Worm (Caenorhabditis elegans) whole organism, mixed stage, embryonic: ENCODE measurements around the gene ears-2.

Source experiments
- M03D4.4 ChIP-seq: sonication (generic microtip); optimal IDR thresholded peaks from 2 replicates; lab custom pipeline; 2017; ENCODE audit warnings: mild to moderate bottlenecking, missing genetic modification characterization, missing compliant biosample characterization
- bed-3 ChIP-seq: fragments of 200-800 bp; sonication (Bioruptor generic); optimal IDR thresholded peaks from 3 replicates; lab custom pipeline; 2018; ENCODE audit warnings: mild to moderate bottlenecking, missing genetic modification characterization, moderate library complexity, missing compliant biosample characterization
- blmp-1 ChIP-seq: fragments of 150-350 bp; optimal IDR thresholded peaks from 2 replicates; lab custom pipeline; 2014; ENCODE audit warnings: missing biosample characterization, missing genetic modification characterization
- ceh-39 ChIP-seq: fragments of 150-350 bp; optimal IDR thresholded peaks from 2 replicates; lab custom pipeline; 2014; ENCODE audit warnings: missing biosample characterization, missing genetic modification characterization
- ceh-43 ChIP-seq: fragments of 200-800 bp; sonication (Bioruptor generic); optimal IDR thresholded peaks from 2 replicates; lab custom pipeline; 2018; ENCODE audit warnings: mild to moderate bottlenecking, missing genetic modification characterization, moderate library complexity, missing compliant biosample characterization
- ceh-83 ChIP-seq: fragments of 200-800 bp; sonication (Bioruptor generic); optimal IDR thresholded peaks from 2 replicates; lab custom pipeline; 2018; ENCODE audit warnings: mild to moderate bottlenecking, missing genetic modification characterization, missing compliant biosample characterization
- ces-1 ChIP-seq: fragments of 150-350 bp; optimal IDR thresholded peaks from 2 replicates; lab custom pipeline; 2014; ENCODE audit warnings: missing biosample characterization, missing genetic modification reagents, missing genetic modification characterization
- drap-1 ChIP-seq: fragments of 200-800 bp; sonication (Bioruptor generic); optimal IDR thresholded peaks from 3 replicates; lab custom pipeline; 2018; ENCODE audit warnings: mild to moderate bottlenecking, missing genetic modification characterization, missing compliant biosample characterization
- elt-1 ChIP-seq: sonication (generic microtip); optimal IDR thresholded peaks from 2 replicates; lab custom pipeline; 2017; ENCODE audit warnings: missing genetic modification characterization, mild to moderate bottlenecking, missing compliant biosample characterization, antibody characterized with exemption, moderate library complexity, borderline replicate concordance; ENCODE audit not compliant: insufficient read depth
- flh-1 ChIP-seq: fragments of 200-800 bp; sonication (Bioruptor generic); optimal IDR thresholded peaks from 2 replicates; lab custom pipeline; 2018; ENCODE audit warnings: mild to moderate bottlenecking, missing genetic modification characterization, moderate library complexity, missing compliant biosample characterization
- ham-2 ChIP-seq: fragments of 200-800 bp; sonication (Bioruptor generic); optimal IDR thresholded peaks from 2 replicates; lab custom pipeline; 2018; ENCODE audit warnings: mild to moderate bottlenecking, missing genetic modification characterization, missing compliant biosample characterization
- lin-32 ChIP-seq: fragments of 200-800 bp; sonication (Bioruptor generic); optimal IDR thresholded peaks from 2 replicates; lab custom pipeline; 2018; ENCODE audit warnings: mild to moderate bottlenecking, missing genetic modification characterization, missing compliant biosample characterization
- lsy-2 ChIP-seq: fragments of 150-350 bp; optimal IDR thresholded peaks from 2 replicates; lab custom pipeline; 2014; ENCODE audit warnings: missing biosample characterization, missing genetic modification characterization
- mab-5 ChIP-seq: fragments of 150-350 bp; optimal IDR thresholded peaks from 2 replicates; lab custom pipeline; 2014; ENCODE audit warnings: missing biosample characterization, missing genetic modification characterization
- mep-1 ChIP-seq: fragments of 150-350 bp; optimal IDR thresholded peaks from 2 replicates; lab custom pipeline; 2017; ENCODE audit warnings: missing biosample characterization, missing genetic modification reagents, missing genetic modification characterization, inconsistent platforms
- mls-2 ChIP-seq: sonication (generic microtip); optimal IDR thresholded peaks from 2 replicates; lab custom pipeline; 2016; ENCODE audit warnings: mild to moderate bottlenecking, missing genetic modification characterization, moderate library complexity, missing compliant biosample characterization
- nhr-12 ChIP-seq: fragments of 150-350 bp; optimal IDR thresholded peaks from 2 replicates; lab custom pipeline; 2014; ENCODE audit warnings: missing biosample characterization, missing genetic modification characterization
- nhr-2 ChIP-seq: fragments of 150-350 bp; optimal IDR thresholded peaks from 2 replicates; lab custom pipeline; 2014; ENCODE audit warnings: missing biosample characterization, missing genetic modification characterization
- nhr-28 ChIP-seq: fragments of 150-350 bp; optimal IDR thresholded peaks from 2 replicates; lab custom pipeline; 2014; ENCODE audit warnings: missing biosample characterization, missing genetic modification characterization
- nhr-76 ChIP-seq: sonication (generic microtip); optimal IDR thresholded peaks from 2 replicates; lab custom pipeline; 2017; ENCODE audit warnings: missing biosample characterization, missing genetic modification characterization
- pha-4 ChIP-seq: fragments of 150-350 bp; optimal IDR thresholded peaks from 2 replicates; lab custom pipeline; 2018; ENCODE audit warnings: missing biosample characterization, missing genetic modification reagents, missing genetic modification characterization
- tbx-8 ChIP-seq: fragments of 200-800 bp; sonication (Bioruptor generic); optimal IDR thresholded peaks from 2 replicates; lab custom pipeline; 2018; ENCODE audit warnings: mild to moderate bottlenecking, missing genetic modification characterization, moderate library complexity, missing compliant biosample characterization
- unc-120 ChIP-seq: sonication (generic microtip); optimal IDR thresholded peaks from 2 replicates; lab custom pipeline; 2017; ENCODE audit warnings: missing genetic modification characterization, missing compliant biosample characterization; ENCODE audit not compliant: poor library complexity, severe bottlenecking
- unc-39 ChIP-seq: fragments of 150-350 bp; optimal IDR thresholded peaks from 2 replicates; lab custom pipeline; 2014; ENCODE audit warnings: missing biosample characterization, missing genetic modification characterization
- unc-62 ChIP-seq: fragments of 150-350 bp; optimal IDR thresholded peaks from 2 replicates; lab custom pipeline; 2014; ENCODE audit warnings: missing biosample characterization, missing genetic modification reagents, missing genetic modification characterization
- zip-8 ChIP-seq: fragments of 150-350 bp; optimal IDR thresholded peaks from 2 replicates; lab custom pipeline; 2014; ENCODE audit warnings: missing biosample characterization, missing genetic modification characterization
- ztf-11 ChIP-seq: fragments of 150-350 bp; optimal IDR thresholded peaks from 2 replicates; lab custom pipeline; 2014; ENCODE audit warnings: missing biosample characterization, missing genetic modification characterization

The ears-2 gene

DNA sequence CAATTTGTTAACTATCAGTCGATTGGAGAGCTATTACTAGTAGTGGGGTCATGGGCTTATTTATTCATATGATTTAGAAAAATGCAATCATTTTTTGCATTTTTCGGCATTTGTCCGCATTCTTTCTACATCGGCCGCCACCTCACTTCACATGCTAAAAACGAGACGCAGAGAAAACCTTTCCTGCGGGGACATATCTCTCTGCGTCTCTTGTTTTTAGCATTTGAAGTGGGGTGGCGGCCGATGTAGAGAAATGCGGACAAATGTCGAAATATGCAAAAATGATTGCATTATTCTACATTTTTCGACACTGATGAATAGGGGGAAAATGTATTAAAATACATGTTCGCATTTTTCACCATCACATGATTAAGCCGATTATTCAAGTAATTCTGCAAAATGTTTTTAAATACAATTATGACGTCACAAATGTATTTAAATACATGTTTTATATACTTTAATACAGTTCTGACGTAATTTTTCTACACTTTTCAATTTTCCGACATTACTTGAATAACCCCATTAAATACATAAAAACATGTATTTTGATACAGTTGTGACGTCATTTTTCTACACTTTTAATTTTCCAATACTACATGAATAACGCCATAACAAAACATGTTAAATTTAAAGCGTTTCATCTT, 18.0 kb downstream of the ears-2 start:
- TF ChIP-seq unc-120 (tag; lab: Kevin White, UChicago) (peak; percentile 62), lsy-2 (peak; percentile 32), zip-8 (tag; lab: Kevin White, UChicago) (peak; percentile 96), nhr-12 (tag; lab: Kevin White, UChicago) (no peak), ces-1 (GFP tag; lab: Kevin White, UChicago) (peak; percentile 70)

ce11 chrIV:366406-366805, 23.9 kb downstream of the ears-2 start:
- no peak for TF ChIP-seq nhr-28 (tag; lab: Kevin White, UChicago)
- TF ChIP-seq ham-2 (GFP tag; lab: Kevin White, UChicago) = no peak
- TF ChIP-seq ces-1 (GFP tag; lab: Kevin White, UChicago) = peak; percentile 88
- no peak for TF ChIP-seq M03D4.4 (tag; lab: Kevin White, UChicago)
- TF ChIP-seq flh-1 = no peak
- TF ChIP-seq unc-62 (GFP tag; lab: Kevin White, UChicago) = peak; percentile 55
- TF ChIP-seq nhr-2 (tag; lab: Kevin White, UChicago) = no peak
- TF ChIP-seq nhr-76 (tag; lab: Kevin White, UChicago) = no peak
- TF ChIP-seq blmp-1 = peak; percentile 62
- TF ChIP-seq unc-120 (tag; lab: Kevin White, UChicago) = peak; percentile 46
- no peak for TF ChIP-seq tbx-8
- TF ChIP-seq ceh-43 (GFP tag; lab: Kevin White, UChicago) = no peak
- TF ChIP-seq elt-1 = no peak
- no peak for TF ChIP-seq bed-3 (GFP tag; lab: Kevin White, UChicago)
- TF ChIP-seq mab-5 (tag; lab: Kevin White, UChicago) = no peak
- TF ChIP-seq nhr-12 (tag; lab: Kevin White, UChicago) = no peak
- TF ChIP-seq pha-4 (tag; lab: Kevin White, UChicago) = no peak
- TF ChIP-seq drap-1 (GFP tag; lab: Kevin White, UChicago) = no peak
- TF ChIP-seq lsy-2 = no peak
- peak; percentile 9 for TF ChIP-seq mep-1 (tag; lab: Kevin White, UChicago)
- TF ChIP-seq ceh-83 (GFP tag; lab: Kevin White, UChicago) = no peak
- TF ChIP-seq ceh-39 (tag; lab: Kevin White, UChicago) = no peak
- TF ChIP-seq unc-39 (tag; lab: Kevin White, UChicago) = no peak

- TF ChIP-seq nhr-12 (tag; lab: Kevin White, UChicago) (no peak), ceh-39 (tag; lab: Kevin White, UChicago) (no peak), nhr-28 (tag; lab: Kevin White, UChicago) (no peak), ztf-11 (no peak), zip-8 (tag; lab: Kevin White, UChicago) (no peak), nhr-76 (tag; lab: Kevin White, UChicago) (no peak), unc-62 (GFP tag; lab: Kevin White, UChicago) (no peak), pha-4 (tag; lab: Kevin White, UChicago) (no peak)
These were observed 25.3 kb downstream of the ears-2 start for ce11 chrIV:364983-365382.

- TF ChIP-seq nhr-76 (tag; lab: Kevin White, UChicago) = no peak
- no peak for TF ChIP-seq nhr-28 (tag; lab: Kevin White, UChicago)
- no peak for TF ChIP-seq lin-32 (GFP tag; lab: Kevin White, UChicago)
- no peak for TF ChIP-seq mab-5 (tag; lab: Kevin White, UChicago)
- TF ChIP-seq mls-2 = no peak
- TF ChIP-seq zip-8 (tag; lab: Kevin White, UChicago) = no peak
- TF ChIP-seq unc-62 (GFP tag; lab: Kevin White, UChicago) = no peak
- no peak for TF ChIP-seq flh-1
- TF ChIP-seq ham-2 (GFP tag; lab: Kevin White, UChicago) = no peak
- no peak for TF ChIP-seq elt-1
- TF ChIP-seq mep-1 (tag; lab: Kevin White, UChicago) = no peak
- TF ChIP-seq blmp-1 = no peak
- no peak for TF ChIP-seq ceh-43 (GFP tag; lab: Kevin White, UChicago)
- TF ChIP-seq ceh-39 (tag; lab: Kevin White, UChicago) = no peak
These were observed 47.0 kb downstream of the ears-2 start for ce11 chrIV:343279-343678.

- no peak for TF ChIP-seq ztf-11
- peak; percentile 47 for TF ChIP-seq ces-1 (GFP tag; lab: Kevin White, UChicago)
These were observed 50.8 kb downstream of the ears-2 start, which contains the start of gene cdh-8 for ce11 chrIV:339508-339907. Gene cdh-8, plus strand, starts transcription at chrIV:339808.
